Worm (Caenorhabditis elegans): ENCODE measurements around the gene Y54F10BM.12.

The Y54F10BM.12 gene

ce11 chrIII:2328612-2329011, 867 bp downstream of the Y54F10BM.12 start:
- no peak for TF ChIP-seq ref-1 (GFP tag; conservative IDR thresholded peaks at IDR 0.05)
- no peak for TF ChIP-seq cog-1 (tag; optimal IDR thresholded peaks at IDR 0.05)
- no peak for TF ChIP-seq ztf-23 (GFP tag; IDR thresholded peaks at IDR 0.05)
- TF ChIP-seq tab-1 (GFP tag; IDR thresholded peaks at IDR 0.05): no peak
- TF ChIP-seq flt-1 (GFP tag; IDR thresholded peaks at IDR 0.05): no peak
- no peak for TF ChIP-seq klf-2 (GFP tag; conservative IDR thresholded peaks at IDR 0.05)
- no peak for TF ChIP-seq med-1 (GFP tag; optimal IDR thresholded peaks at IDR 0.05; ENCODE audit: insufficient read depth)
- TF ChIP-seq T22C8.4 (GFP tag; IDR thresholded peaks at IDR 0.05): peak; percentile 78

- no peak for TF ChIP-seq flt-1 (GFP tag; IDR thresholded peaks at IDR 0.05)
- TF ChIP-seq med-1 (GFP tag; optimal IDR thresholded peaks at IDR 0.05; ENCODE audit: insufficient read depth): no peak
- no peak for TF ChIP-seq tab-1 (GFP tag; IDR thresholded peaks at IDR 0.05)
- TF ChIP-seq ztf-29 (GFP tag; IDR thresholded peaks at IDR 0.05): no peak
- TF ChIP-seq ztf-23 (GFP tag; IDR thresholded peaks at IDR 0.05): no peak
- no peak for TF ChIP-seq klf-2 (GFP tag; conservative IDR thresholded peaks at IDR 0.05)
- TF ChIP-seq cog-1 (tag; optimal IDR thresholded peaks at IDR 0.05): no peak
- TF ChIP-seq ref-1 (GFP tag; conservative IDR thresholded peaks at IDR 0.05): no peak
- TF ChIP-seq T22C8.4 (GFP tag; IDR thresholded peaks at IDR 0.05): no peak
Measured at ce11 chrIII:2324703-2325102, 4.8 kb downstream of the Y54F10BM.12 start.

DNA sequence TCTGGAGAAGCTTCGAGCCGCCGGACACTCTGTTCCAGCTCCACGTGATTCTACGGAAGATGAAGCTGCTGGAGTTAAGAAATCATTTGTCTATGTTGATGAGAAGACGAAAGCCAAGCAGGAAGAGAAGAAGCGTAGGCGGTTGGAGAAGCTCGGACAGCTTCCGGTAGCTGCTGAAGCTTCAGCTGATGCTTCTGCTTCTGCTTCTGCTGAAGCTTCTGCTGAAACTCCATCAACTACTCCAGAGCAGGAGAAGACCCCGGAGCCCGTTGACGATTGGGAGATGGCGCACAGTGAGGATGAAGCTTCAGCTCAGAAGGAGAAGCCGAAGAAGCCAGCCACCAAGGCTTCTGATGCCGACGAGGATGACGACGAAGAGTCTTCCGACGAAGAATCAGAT, 13.0 kb downstream of the Y54F10BM.12 start:
- TF ChIP-seq T22C8.4 (GFP tag; IDR thresholded peaks at IDR 0.05) (no peak), tab-1 (GFP tag; IDR thresholded peaks at IDR 0.05) (no peak), flt-1 (GFP tag; IDR thresholded peaks at IDR 0.05) (no peak), klf-2 (GFP tag; conservative IDR thresholded peaks at IDR 0.05) (no peak), cog-1 (tag; optimal IDR thresholded peaks at IDR 0.05) (no peak), ztf-23 (GFP tag; IDR thresholded peaks at IDR 0.05) (no peak), ztf-29 (GFP tag; IDR thresholded peaks at IDR 0.05) (no peak), med-1 (GFP tag; optimal IDR thresholded peaks at IDR 0.05; ENCODE audit: insufficient read depth) (no peak), ref-1 (GFP tag; conservative IDR thresholded peaks at IDR 0.05) (no peak)

DNA sequence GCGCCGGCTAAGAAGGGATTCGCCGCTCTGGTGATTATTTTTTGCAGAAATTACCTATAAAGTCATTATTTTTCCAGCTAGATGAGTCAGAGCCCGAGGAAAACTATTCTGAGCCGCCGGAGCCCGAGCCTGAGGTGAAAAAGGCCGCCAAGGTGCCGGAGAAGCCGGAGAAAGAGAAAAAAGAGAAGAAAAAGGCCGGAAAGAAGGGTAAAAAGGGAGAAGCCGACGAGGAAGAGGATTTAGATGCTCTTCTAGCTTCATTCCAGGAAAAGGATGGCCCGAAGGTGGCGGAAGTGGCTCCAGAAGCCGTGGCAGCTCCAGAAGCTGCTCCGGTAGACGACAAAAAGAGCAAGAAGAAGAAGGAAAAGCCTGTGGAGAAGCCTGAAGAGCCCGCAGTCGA, 14.8 kb downstream of the Y54F10BM.12 start:
- TF ChIP-seq tab-1 (GFP tag; IDR thresholded peaks at IDR 0.05) (0 out of 2 replicates have a peak, but pooled peaks have one; percentile 5), ztf-23 (GFP tag; IDR thresholded peaks at IDR 0.05) (no peak)

ce11 chrIII:2313985-2314494, 15.4 kb downstream of the Y54F10BM.12 start, which contains the start of the genes fbxa-66 and iffb-1:
TSS of gene fbxa-66 (minus strand) at chrIII:2314035.
TSS of gene iffb-1 (plus strand) at chrIII:2314436.
- TF ChIP-seq ref-1 (GFP tag; conservative IDR thresholded peaks at IDR 0.05): no peak
- no peak for TF ChIP-seq flt-1 (GFP tag; IDR thresholded peaks at IDR 0.05)
- TF ChIP-seq med-1 (GFP tag; optimal IDR thresholded peaks at IDR 0.05; ENCODE audit: insufficient read depth): no peak
- TF ChIP-seq cog-1 (tag; optimal IDR thresholded peaks at IDR 0.05): no peak
- no peak for TF ChIP-seq ztf-23 (GFP tag; IDR thresholded peaks at IDR 0.05)
- no peak for TF ChIP-seq ztf-29 (GFP tag; IDR thresholded peaks at IDR 0.05)
- no peak for TF ChIP-seq T22C8.4 (GFP tag; IDR thresholded peaks at IDR 0.05)
- TF ChIP-seq klf-2 (GFP tag; conservative IDR thresholded peaks at IDR 0.05): no peak
- no peak for TF ChIP-seq tab-1 (GFP tag; IDR thresholded peaks at IDR 0.05)

ce11 chrIII:2310996-2311395, 18.5 kb downstream of the Y54F10BM.12 start:
- TF ChIP-seq ref-1 (GFP tag; conservative IDR thresholded peaks at IDR 0.05) (no peak), klf-2 (GFP tag; conservative IDR thresholded peaks at IDR 0.05) (no peak), ztf-29 (GFP tag; IDR thresholded peaks at IDR 0.05) (no peak), tab-1 (GFP tag; IDR thresholded peaks at IDR 0.05) (no peak), cog-1 (tag; optimal IDR thresholded peaks at IDR 0.05) (no peak), med-1 (GFP tag; optimal IDR thresholded peaks at IDR 0.05; ENCODE audit: insufficient read depth) (no peak), T22C8.4 (GFP tag; IDR thresholded peaks at IDR 0.05) (no peak), ztf-23 (GFP tag; IDR thresholded peaks at IDR 0.05) (no peak)

DNA sequence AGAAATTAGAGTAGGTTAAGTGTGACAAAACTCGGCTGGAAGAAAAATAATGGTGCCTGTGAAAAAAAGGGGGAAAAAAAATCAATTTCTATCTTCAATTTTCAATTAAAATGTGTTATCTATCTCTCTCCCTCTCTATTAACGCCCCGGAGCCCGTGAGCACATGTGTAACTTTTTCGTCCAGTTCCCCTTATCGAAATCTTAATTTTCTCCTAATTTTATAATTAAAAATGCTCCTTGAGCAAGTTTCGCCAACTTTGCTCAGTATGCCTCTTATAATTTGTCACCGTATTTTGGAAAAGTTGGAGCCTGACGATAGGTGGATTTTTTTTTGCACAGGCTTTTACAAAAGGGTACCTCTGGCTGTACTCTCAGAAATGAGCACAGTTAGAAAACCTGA, 21.5 kb downstream of the Y54F10BM.12 start, which contains the start of the genes fbxa-1 and Y54F10BM.20:
Gene fbxa-1, minus strand, starts transcription at position 101 of the 400 bp plus-strand sequence.
Gene Y54F10BM.20, plus strand, starts transcription at position 231 of the 400 bp plus-strand sequence.
- TF ChIP-seq klf-2 (GFP tag; conservative IDR thresholded peaks at IDR 0.05) (no peak), T22C8.4 (GFP tag; IDR thresholded peaks at IDR 0.05) (no peak), ztf-23 (GFP tag; IDR thresholded peaks at IDR 0.05) (no peak), cog-1 (tag; optimal IDR thresholded peaks at IDR 0.05) (no peak), flt-1 (GFP tag; IDR thresholded peaks at IDR 0.05) (no peak), tab-1 (GFP tag; IDR thresholded peaks at IDR 0.05) (no peak), med-1 (GFP tag; optimal IDR thresholded peaks at IDR 0.05; ENCODE audit: insufficient read depth) (no peak), ztf-29 (GFP tag; IDR thresholded peaks at IDR 0.05) (no peak), ref-1 (GFP tag; conservative IDR thresholded peaks at IDR 0.05) (no peak)

- TF ChIP-seq T22C8.4 (GFP tag; IDR thresholded peaks at IDR 0.05) (no peak), ref-1 (GFP tag; conservative IDR thresholded peaks at IDR 0.05) (0 out of 2 replicates have a peak, but pooled peaks have one; percentile 13), med-1 (GFP tag; optimal IDR thresholded peaks at IDR 0.05; ENCODE audit: insufficient read depth) (no peak), tab-1 (GFP tag; IDR thresholded peaks at IDR 0.05) (no peak), cog-1 (tag; optimal IDR thresholded peaks at IDR 0.05) (peak; percentile 5)
Measured at ce11 chrIII:2304867-2305266, 24.6 kb downstream of the Y54F10BM.12 start, which contains the start of gene Y54F10BM.9. TSS of gene Y54F10BM.9 (minus strand) at chrIII:2304927.

DNA sequence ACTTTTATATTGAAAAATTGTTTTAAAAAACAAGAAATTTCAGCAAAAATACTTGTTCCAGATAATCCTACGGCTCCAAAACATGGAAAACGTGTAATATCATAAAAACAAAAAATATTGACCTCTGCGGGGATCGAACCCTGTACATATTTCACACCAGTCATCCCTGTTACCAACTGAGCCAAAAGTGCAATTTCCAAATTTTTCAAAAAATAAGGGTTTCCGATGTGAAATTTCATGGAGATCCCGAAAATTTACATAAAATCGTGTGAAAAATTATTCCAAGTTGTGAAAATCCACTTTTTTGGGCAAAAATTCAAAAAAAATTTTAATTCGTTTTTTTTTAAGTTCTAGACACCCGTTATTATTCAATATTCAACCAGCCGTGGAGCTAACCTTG, 25.3 kb downstream of the Y54F10BM.12 start:
- TF ChIP-seq ref-1 (GFP tag; conservative IDR thresholded peaks at IDR 0.05) (no peak), ztf-29 (GFP tag; IDR thresholded peaks at IDR 0.05) (no peak), T22C8.4 (GFP tag; IDR thresholded peaks at IDR 0.05) (no peak), med-1 (GFP tag; optimal IDR thresholded peaks at IDR 0.05; ENCODE audit: insufficient read depth) (no peak), klf-2 (GFP tag; conservative IDR thresholded peaks at IDR 0.05) (no peak), cog-1 (tag; optimal IDR thresholded peaks at IDR 0.05) (no peak), ztf-23 (GFP tag; IDR thresholded peaks at IDR 0.05) (no peak)

DNA sequence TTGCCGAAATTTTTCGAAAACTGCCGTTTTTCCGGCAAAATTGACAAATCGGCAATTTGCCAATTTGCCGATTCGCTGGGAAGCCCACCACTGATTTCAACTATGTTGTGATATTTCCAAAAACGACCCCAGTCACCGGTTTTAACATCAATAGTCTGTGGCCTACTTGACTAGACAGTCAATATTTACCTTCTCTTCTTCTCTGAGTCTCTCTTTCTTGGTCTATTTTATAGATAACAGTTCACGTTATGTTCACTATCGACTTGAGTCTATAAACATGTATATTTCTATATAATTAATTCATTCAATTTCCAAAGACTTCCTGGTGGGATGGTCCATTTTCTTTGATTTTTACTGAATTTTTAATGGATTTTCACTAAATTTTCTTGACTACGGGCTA, 34.7 kb downstream of the Y54F10BM.12 start:
- TF ChIP-seq ztf-29 (GFP tag; IDR thresholded peaks at IDR 0.05): no peak
- TF ChIP-seq T22C8.4 (GFP tag; IDR thresholded peaks at IDR 0.05): no peak
- TF ChIP-seq tab-1 (GFP tag; IDR thresholded peaks at IDR 0.05): no peak
- no peak for TF ChIP-seq med-1 (GFP tag; optimal IDR thresholded peaks at IDR 0.05; ENCODE audit: insufficient read depth)
- no peak for TF ChIP-seq klf-2 (GFP tag; conservative IDR thresholded peaks at IDR 0.05)
- TF ChIP-seq ref-1 (GFP tag; conservative IDR thresholded peaks at IDR 0.05): no peak
- TF ChIP-seq cog-1 (tag; optimal IDR thresholded peaks at IDR 0.05): no peak
- no peak for TF ChIP-seq flt-1 (GFP tag; IDR thresholded peaks at IDR 0.05)
- TF ChIP-seq ztf-23 (GFP tag; IDR thresholded peaks at IDR 0.05): no peak
